Worm (Caenorhabditis elegans) whole organism, L4 larva: ENCODE results near the gene efa-6.

ENCODE experiments used
- T20F7.1 ChIP-seq: fragments of 200-800 bp; sonication (Bioruptor generic); optimal IDR thresholded peaks from 2 replicates; lab custom pipeline; 2018; ENCODE audit warnings: mild to moderate bottlenecking, missing genetic modification characterization, missing compliant biosample characterization
- T26A8.4 ChIP-seq: fragments of 200-800 bp; sonication (Bioruptor generic); IDR thresholded peaks from 2 replicates; pipeline ENCODE4 v1.3.6; 2022; ENCODE audit warnings: missing genetic modification characterization, missing compliant biosample characterization
- Y105C5A.15 ChIP-seq: fragments of 200-800 bp; sonication (Bioruptor generic); IDR thresholded peaks from 2 replicates; pipeline ENCODE4 v1.3.6; 2022; ENCODE audit warnings: missing genetic modification characterization, missing compliant biosample characterization
- ZK546.5 ChIP-seq, 2 experiments: sonication (generic microtip); optimal IDR thresholded peaks; 2 replicates each; lab custom pipeline; 2017; ENCODE audit warnings: missing biosample characterization in 2 of 2, missing genetic modification characterization in 2 of 2
- arid-1 ChIP-seq: fragments of 200-800 bp; sonication (Bioruptor generic); conservative IDR thresholded peaks from 2 replicates; pipeline ENCODE4 v1.3.6; 2022; ENCODE audit warnings: missing genetic modification reagents, missing genetic modification characterization, missing compliant biosample characterization
- ceh-20 ChIP-seq: fragments of 200-800 bp; sonication (Bioruptor generic); IDR thresholded peaks from 2 replicates; pipeline ENCODE4 v1.3.6; 2022; ENCODE audit warnings: missing genetic modification reagents, missing genetic modification characterization, missing compliant biosample characterization
- daf-16 ChIP-seq, 3 experiments: sonication (generic microtip); optimal IDR thresholded peaks; 2 replicates each; lab custom pipeline; 2016 to 2017; ENCODE audit warnings: missing genetic modification characterization in 3 of 3, missing genetic modification reagents in 3 of 3, mild to moderate bottlenecking in 2 of 3, missing compliant biosample characterization in 2 of 3, missing biosample characterization in 1 of 3, moderate library complexity in 1 of 3
- dmd-6 ChIP-seq: fragments of 200-800 bp; sonication (Bioruptor generic); IDR thresholded peaks from 2 replicates; pipeline ENCODE4 v1.3.6; 2022; ENCODE audit warnings: missing genetic modification reagents, missing genetic modification characterization, missing compliant biosample characterization
- dmd-8 ChIP-seq: fragments of 200-800 bp; sonication (Bioruptor generic); IDR thresholded peaks from 2 replicates; pipeline ENCODE4 v1.3.6; 2022; ENCODE audit warnings: missing genetic modification characterization, missing compliant biosample characterization
- dpl-1 ChIP-seq: fragments of 150-350 bp; optimal IDR thresholded peaks from 2 replicates; lab custom pipeline; 2014; ENCODE audit warnings: missing biosample characterization, missing genetic modification reagents, missing genetic modification characterization
- dve-1 ChIP-seq: sonication (generic microtip); optimal IDR thresholded peaks from 2 replicates; lab custom pipeline; 2017; ENCODE audit warnings: antibody characterized with exemption, mild to moderate bottlenecking, missing genetic modification characterization, missing compliant biosample characterization; ENCODE audit not compliant: insufficient read depth
- gei-8 ChIP-seq: fragments of 200-800 bp; sonication (Bioruptor generic); optimal IDR thresholded peaks from 2 replicates; lab custom pipeline; 2018; ENCODE audit warnings: mild to moderate bottlenecking, missing genetic modification characterization, missing compliant biosample characterization
- hlh-11 ChIP-seq: fragments of 200-800 bp; sonication (Bioruptor generic); optimal IDR thresholded peaks from 2 replicates; lab custom pipeline; 2018; ENCODE audit warnings: mild to moderate bottlenecking, missing genetic modification characterization, missing compliant biosample characterization
- hlh-30 ChIP-seq: sonication (generic microtip); optimal IDR thresholded peaks from 2 replicates; lab custom pipeline; 2017; ENCODE audit warnings: antibody characterized with exemption, mild to moderate bottlenecking, missing genetic modification characterization, missing compliant biosample characterization; ENCODE audit not compliant: insufficient read depth
- lin-1 ChIP-seq: fragments of 200-800 bp; sonication (Bioruptor generic); IDR thresholded peaks from 2 replicates; pipeline ENCODE4 v1.3.6; 2022; ENCODE audit warnings: missing genetic modification reagents, missing genetic modification characterization, missing compliant biosample characterization
- lin-13 ChIP-seq: fragments of 150-350 bp; optimal IDR thresholded peaks from 2 replicates; lab custom pipeline; 2014; ENCODE audit warnings: missing biosample characterization, missing genetic modification reagents, missing genetic modification characterization
- lin-15B ChIP-seq: fragments of 150-350 bp; sonication (generic microtip); optimal IDR thresholded peaks from 3 replicates; lab custom pipeline; 2014; ENCODE audit warnings: missing biosample characterization, missing genetic modification characterization
- lin-38 ChIP-seq: fragments of 200-800 bp; sonication (Bioruptor generic); IDR thresholded peaks from 2 replicates; pipeline ENCODE4 v1.3.6; 2022; ENCODE audit warnings: missing genetic modification reagents, missing genetic modification characterization, missing compliant biosample characterization
- lin-39 ChIP-seq: fragments of 150-350 bp; optimal IDR thresholded peaks from 2 replicates; lab custom pipeline; 2014; ENCODE audit warnings: missing biosample characterization, missing genetic modification reagents, missing genetic modification characterization
- lsy-2 ChIP-seq, 2 experiments: fragments of 150-350 bp in 1 of 2; sonication (generic microtip) in 1 of 2; optimal IDR thresholded peaks; 2 replicates each; lab custom pipeline; 2014 to 2017; ENCODE audit warnings: missing biosample characterization in 2 of 2, missing genetic modification characterization in 2 of 2
- mdl-1 ChIP-seq, 2 experiments: fragments of 150-350 bp in 1 of 2; sonication (generic microtip) in 1 of 2; optimal IDR thresholded peaks; 2 replicates each; lab custom pipeline; 2014 to 2017; ENCODE audit warnings: missing biosample characterization in 2 of 2, missing genetic modification characterization in 2 of 2
- mep-1 ChIP-seq: fragments of 150-350 bp; sonication (generic microtip); optimal IDR thresholded peaks from 3 replicates; lab custom pipeline; 2014; ENCODE audit warnings: missing biosample characterization, missing genetic modification characterization
- mes-2 ChIP-seq: sonication (generic microtip); optimal IDR thresholded peaks from 2 replicates; lab custom pipeline; 2016; ENCODE audit warnings: missing genotype, mild to moderate bottlenecking, missing genetic modification characterization, missing compliant biosample characterization; ENCODE audit not compliant: poor library complexity, severe bottlenecking
- mxl-2 ChIP-seq: fragments of 200-800 bp; sonication (Bioruptor generic); conservative IDR thresholded peaks from 2 replicates; pipeline ENCODE4 v1.3.6; 2022; ENCODE audit warnings: missing genetic modification reagents, missing genetic modification characterization, missing compliant biosample characterization
- nhr-10 ChIP-seq: fragments of 150-350 bp; optimal IDR thresholded peaks from 2 replicates; lab custom pipeline; 2014; ENCODE audit warnings: missing biosample characterization, missing genetic modification characterization
- nhr-102 ChIP-seq: sonication (generic microtip); optimal IDR thresholded peaks from 2 replicates; lab custom pipeline; 2016; ENCODE audit warnings: mild to moderate bottlenecking, missing genetic modification characterization, moderate library complexity, missing compliant biosample characterization
- nhr-28 ChIP-seq: fragments of 150-350 bp; optimal IDR thresholded peaks from 2 replicates; lab custom pipeline; 2014; ENCODE audit warnings: missing biosample characterization, missing genetic modification characterization
- nhr-41 ChIP-seq: fragments of 200-800 bp; sonication (Bioruptor generic); IDR thresholded peaks from 2 replicates; pipeline ENCODE4 v1.3.6; 2022; ENCODE audit warnings: missing genetic modification reagents, missing genetic modification characterization, missing compliant biosample characterization
- nhr-42 ChIP-seq: fragments of 200-800 bp; sonication (Bioruptor generic); IDR thresholded peaks from 2 replicates; pipeline ENCODE4 v1.3.6; 2022; ENCODE audit warnings: missing genetic modification characterization, missing compliant biosample characterization
- nhr-6 ChIP-seq: fragments of 150-350 bp; optimal IDR thresholded peaks from 2 replicates; lab custom pipeline; 2014; ENCODE audit warnings: missing biosample characterization, missing genetic modification characterization
- nhr-77 ChIP-seq: fragments of 150-350 bp; optimal IDR thresholded peaks from 2 replicates; lab custom pipeline; 2014; ENCODE audit warnings: missing biosample characterization, missing genetic modification characterization
- pha-4 ChIP-seq, 2 experiments: fragments of 150-350 bp in 1 of 2; fragments of 200-800 bp in 1 of 2; sonication (Bioruptor generic) in 1 of 2; IDR thresholded peaks in 1 of 2; optimal IDR thresholded peaks in 1 of 2; 2 replicates each; pipeline versions ENCODE4 v1.3.6 to Lab custom; 2014 to 2022; ENCODE audit warnings: missing genetic modification characterization in 2 of 2, missing genetic modification reagents in 2 of 2, missing biosample characterization in 1 of 2, missing compliant biosample characterization in 1 of 2
- php-3 ChIP-seq: fragments of 200-800 bp; sonication (Bioruptor generic); IDR thresholded peaks from 2 replicates; pipeline ENCODE4 v1.3.6; 2022; ENCODE audit warnings: missing genetic modification reagents, missing genetic modification characterization, missing compliant biosample characterization
- pqm-1 ChIP-seq: sonication (generic microtip); optimal IDR thresholded peaks from 2 replicates; lab custom pipeline; 2017; ENCODE audit warnings: missing biosample characterization, missing genetic modification characterization
- rbr-2 ChIP-seq: sonication (generic microtip); optimal IDR thresholded peaks from 2 replicates; lab custom pipeline; 2016; ENCODE audit warnings: missing genotype, missing genetic modification characterization, missing compliant biosample characterization
- saeg-2 ChIP-seq: fragments of 200-800 bp; sonication (Bioruptor generic); IDR thresholded peaks from 2 replicates; pipeline ENCODE4 v1.3.6; 2022; ENCODE audit warnings: missing genetic modification reagents, missing genetic modification characterization, missing compliant biosample characterization
- set-16 ChIP-seq: fragments of 200-800 bp; sonication (Bioruptor generic); IDR thresholded peaks from 2 replicates; pipeline ENCODE4 v1.3.6; 2022; ENCODE audit warnings: missing genetic modification reagents, missing genetic modification characterization, missing compliant biosample characterization
- snpc-1.2 ChIP-seq: fragments of 200-800 bp; sonication (Bioruptor generic); IDR thresholded peaks from 2 replicates; pipeline ENCODE4 v1.3.6; 2022; ENCODE audit warnings: missing genetic modification reagents, missing genetic modification characterization, missing compliant biosample characterization
- tag-97 ChIP-seq: fragments of 200-800 bp; sonication (Bioruptor generic); IDR thresholded peaks from 2 replicates; pipeline ENCODE4 v1.3.6; 2022; ENCODE audit warnings: missing genetic modification characterization, missing compliant biosample characterization
- tra-1 ChIP-seq: fragments of 200-800 bp; sonication (Bioruptor generic); IDR thresholded peaks from 2 replicates; pipeline ENCODE4 v1.3.6; 2022; ENCODE audit warnings: missing genetic modification reagents, missing genetic modification characterization, missing compliant biosample characterization
- unc-130 ChIP-seq: sonication (generic microtip); optimal IDR thresholded peaks from 2 replicates; lab custom pipeline; 2016; ENCODE audit warnings: missing genetic modification reagents, missing genetic modification characterization, missing compliant biosample characterization
- unc-62 ChIP-seq, 3 experiments: fragments of 150-350 bp in 1 of 3; sonication (generic microtip); optimal IDR thresholded peaks in 2 of 3; peaks in 1 of 3; 1 replicate in 1 of 3; 2 replicates in 2 of 3; lab custom pipeline; 2014 to 2017; ENCODE audit warnings: missing biosample characterization in 3 of 3, missing genetic modification characterization in 3 of 3, missing genetic modification reagents in 3 of 3, missing genotype in 1 of 3
- vab-7 ChIP-seq: fragments of 200-800 bp; sonication (Bioruptor generic); IDR thresholded peaks from 2 replicates; pipeline ENCODE4 v1.3.6; 2022; ENCODE audit warnings: missing genetic modification reagents, missing genetic modification characterization, missing compliant biosample characterization
- ztf-7 ChIP-seq: fragments of 150-350 bp; optimal IDR thresholded peaks from 2 replicates; lab custom pipeline; 2014; ENCODE audit warnings: missing biosample characterization, missing genetic modification characterization

efa-6 gene

DNA sequence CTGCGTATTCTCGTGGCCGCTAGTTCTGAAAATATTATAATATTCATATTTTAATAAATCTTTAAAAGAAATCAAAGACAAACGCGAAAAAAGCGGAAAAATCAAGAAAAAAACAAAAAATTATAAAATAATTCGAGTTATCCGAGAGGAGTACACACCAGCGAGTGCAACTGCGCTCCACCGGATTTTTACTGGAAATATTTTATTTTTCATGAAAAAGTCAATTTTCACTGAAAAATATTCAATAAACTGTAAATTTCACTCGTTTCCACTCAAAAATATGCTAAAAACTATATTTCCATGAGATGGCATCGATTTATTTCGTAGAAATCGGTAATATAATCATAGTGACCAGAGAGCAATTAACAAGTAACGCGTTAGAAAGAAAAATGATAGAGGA lies 9.1 kb downstream of the efa-6 start, which contains the start of gene Y55D9A.2:
Gene Y55D9A.2 (minus strand): TSS at position 31 of the 400 bp plus-strand sequence.
- TF ChIP-seq T20F7.1 (GFP tag; lab: Kevin White, UChicago) (peak; percentile 60), dmd-8 (no peak), nhr-6 (no peak), Y105C5A.15 (no peak), lsy-2 (tag; optimal IDR thresholded peaks at IDR 0.05; lab: Kevin White, UChicago) (peak in 1 of 2 experiments; percentile 64), dve-1 (tag; lab: Kevin White, UChicago) (no peak), dpl-1 (GFP tag; lab: Kevin White, UChicago) (peak; percentile 40), snpc-1.2 (no peak), unc-130 (GFP tag; lab: Kevin White, UChicago) (peak; percentile 4), mes-2 (tag; lab: Kevin White, UChicago) (peak; percentile 70), daf-16 (GFP tag; optimal IDR thresholded peaks at IDR 0.05; lab: Kevin White, UChicago) (no peak), daf-16 (tag; optimal IDR thresholded peaks at IDR 0.05; lab: Kevin White, UChicago) (peak; percentile 9), hlh-30 (tag; lab: Kevin White, UChicago) (no peak), gei-8 (GFP tag; lab: Kevin White, UChicago) (no peak), nhr-77 (peak; percentile 22), mep-1 (tag; lab: Kevin White, UChicago) (peak; percentile 2), nhr-42 (GFP tag; lab: Robert Waterston, UW) (no peak), vab-7 (GFP tag; lab: Robert Waterston, UW) (no peak), pha-4 (GFP tag; IDR thresholded peaks at IDR 0.05; lab: Robert Waterston, UW) (no peak), pha-4 (tag; optimal IDR thresholded peaks at IDR 0.05; lab: Kevin White, UChicago) (no peak), nhr-41 (no peak), lin-38 (GFP tag; lab: Robert Waterston, UW) (peak; percentile 90)

DNA sequence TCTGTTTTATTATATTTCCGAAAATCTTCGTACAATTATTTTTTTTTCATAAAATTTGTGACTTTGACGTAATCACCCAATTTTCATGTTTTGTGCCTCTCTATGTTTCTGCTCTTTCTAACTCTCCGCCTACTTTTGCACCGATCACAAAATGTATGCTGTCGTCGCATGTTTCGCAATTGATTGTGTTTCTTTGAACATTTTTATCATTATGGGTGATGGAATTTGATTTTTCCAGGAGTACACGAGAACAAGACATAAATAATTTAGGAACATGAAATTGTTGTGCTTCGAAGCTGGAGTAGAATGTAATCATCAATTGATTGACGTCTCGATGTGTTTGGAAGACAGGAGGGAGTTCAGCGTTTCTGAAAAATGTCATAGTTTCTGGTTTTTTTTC lies 13.6 kb downstream of the efa-6 start:
- TF ChIP-seq daf-16 (GFP tag; optimal IDR thresholded peaks at IDR 0.05; lab: Kevin White, UChicago) (peak in 1 of 2 experiments; percentile 71), daf-16 (tag; optimal IDR thresholded peaks at IDR 0.05; lab: Kevin White, UChicago) (peak; percentile 97), rbr-2 (tag; lab: Kevin White, UChicago) (no peak), lin-15B (tag; lab: Kevin White, UChicago) (no peak), set-16 (no peak), dmd-6 (GFP tag; lab: Robert Waterston, UW) (peak; percentile 99), lin-13 (GFP tag; lab: Kevin White, UChicago) (peak; percentile 7), nhr-41 (0 out of 2 replicates have a peak, but pooled peaks have one; percentile 26), ceh-20 (GFP tag; lab: Robert Waterston, UW) (peak; percentile 48; the same call in 1 of the 2 replicates), tra-1 (GFP tag; lab: Robert Waterston, UW) (peak; percentile 64; the same call in 1 of the 2 replicates), nhr-10 (tag; lab: Kevin White, UChicago) (peak; percentile 40), unc-62 (GFP tag; optimal IDR thresholded peaks at IDR 0.05 in 1 of 2; lab: Kevin White, UChicago) (peak in 1 of 2 experiments; percentile 32), unc-62 (tag; optimal IDR thresholded peaks at IDR 0.05; lab: Kevin White, UChicago) (no peak), mxl-2 (GFP tag; lab: Robert Waterston, UW) (no peak), dpl-1 (GFP tag; lab: Kevin White, UChicago) (no peak), hlh-30 (tag; lab: Kevin White, UChicago) (peak; percentile 18), mes-2 (tag; lab: Kevin White, UChicago) (peak; percentile 12), php-3 (peak; percentile 92), dmd-8 (no peak), lin-39 (tag; lab: Kevin White, UChicago) (no peak), mdl-1 (tag; optimal IDR thresholded peaks at IDR 0.05; lab: Kevin White, UChicago) (peak in 1 of 2 experiments; percentile 7), nhr-102 (tag; lab: Kevin White, UChicago) (peak; percentile 98), dve-1 (tag; lab: Kevin White, UChicago) (peak; percentile 89), ZK546.5 (tag; optimal IDR thresholded peaks at IDR 0.05; lab: Kevin White, UChicago) (no peak), pha-4 (GFP tag; IDR thresholded peaks at IDR 0.05; lab: Robert Waterston, UW) (peak; percentile 30; the same call in 1 of the 2 replicates), pha-4 (tag; optimal IDR thresholded peaks at IDR 0.05; lab: Kevin White, UChicago) (no peak), T26A8.4 (GFP tag; lab: Robert Waterston, UW) (peak; percentile 38; the same call in 1 of the 2 replicates), nhr-28 (tag; lab: Kevin White, UChicago) (peak; percentile 91), saeg-2 (peak; percentile 69; the same call in 1 of the 2 replicates), tag-97 (GFP tag; lab: Robert Waterston, UW) (no peak), arid-1 (GFP tag; lab: Robert Waterston, UW) (no peak), hlh-11 (tag; lab: Kevin White, UChicago) (peak; percentile 91), lsy-2 (tag; optimal IDR thresholded peaks at IDR 0.05; lab: Kevin White, UChicago) (peak in 1 of 2 experiments; percentile 38), mep-1 (tag; lab: Kevin White, UChicago) (peak; percentile 41), nhr-77 (peak; percentile 72), lin-1 (GFP tag; lab: Robert Waterston, UW) (peak; percentile 62; the same call in 1 of the 2 replicates), pqm-1 (tag; lab: Kevin White, UChicago) (peak; percentile 95), ztf-7 (no peak)
